Fruit fly (Drosophila melanogaster) whole organism, embryonic: ENCODE measurements around the gene Ddc.

Experiments used
- Aef1 ChIP-seq: fragments of 200-800 bp; sonication (Bioruptor generic); IDR thresholded peaks from 3 replicates; pipeline ENCODE4 v1.3.6; 2022; ENCODE audit warnings: missing biosample characterization, missing genetic modification characterization
- BEAF-32 ChIP-seq: fragments of 200-800 bp; sonication (Bioruptor generic); optimal IDR thresholded peaks from 3 replicates; lab custom pipeline; 2017; ENCODE audit warnings: missing biosample characterization, missing genetic modification characterization, mild to moderate bottlenecking, moderate library complexity, missing genetic modification reagents
- CG10543 ChIP-seq: fragments of 200-800 bp; sonication (Bioruptor generic); optimal IDR thresholded peaks from 3 replicates; lab custom pipeline; 2017; ENCODE audit warnings: missing biosample characterization, mild to moderate bottlenecking, missing genetic modification characterization, moderate library complexity
- CG10959 ChIP-seq: fragments of 200-800 bp; sonication (Bioruptor generic); IDR thresholded peaks from 2 replicates; pipeline ENCODE4 v1.3.6; 2022; ENCODE audit warnings: missing biosample characterization, missing genetic modification characterization
- CG11560 ChIP-seq: fragments of 200-800 bp; sonication (Bioruptor generic); IDR thresholded peaks from 3 replicates; pipeline ENCODE4 v1.3.6; 2022; ENCODE audit warnings: missing biosample characterization, missing genetic modification characterization
- CG12299 ChIP-seq: fragments of 200-800 bp; sonication (Bioruptor generic); optimal IDR thresholded peaks from 2 replicates; lab custom pipeline; 2018; ENCODE audit warnings: missing biosample characterization, mild to moderate bottlenecking, missing genetic modification characterization
- CG13424 ChIP-seq: fragments of 200-800 bp; sonication (Bioruptor generic); optimal IDR thresholded peaks from 2 replicates; lab custom pipeline; 2019; ENCODE audit warnings: missing biosample characterization, mild to moderate bottlenecking, missing genetic modification characterization, moderate library complexity
- CG14441 ChIP-seq: fragments of 200-800 bp; sonication (Bioruptor generic); IDR thresholded peaks from 2 replicates; pipeline ENCODE4 v1.3.6; 2022; ENCODE audit warnings: missing biosample characterization, missing genetic modification characterization
- CG1602 ChIP-seq: fragments of 200-800 bp; sonication (Bioruptor generic); optimal IDR thresholded peaks from 3 replicates; lab custom pipeline; 2016; ENCODE audit warnings: missing biosample characterization, missing genetic modification characterization
- CG1603 ChIP-seq: fragments of 200-800 bp; sonication (Bioruptor generic); optimal IDR thresholded peaks from 2 replicates; lab custom pipeline; 2019; ENCODE audit warnings: missing biosample characterization, mild to moderate bottlenecking, missing genetic modification characterization, moderate library complexity
- CG1792 ChIP-seq: fragments of 200-800 bp; sonication (Bioruptor generic); optimal IDR thresholded peaks from 2 replicates; lab custom pipeline; 2016; ENCODE audit warnings: missing biosample characterization, missing genetic modification characterization
- CG18262 ChIP-seq: fragments of 200-800 bp; optimal IDR thresholded peaks from 3 replicates; lab custom pipeline; 2019; ENCODE audit warnings: missing biosample characterization, mild to moderate bottlenecking, missing genetic modification characterization, moderate library complexity
- CG18619 ChIP-seq: fragments of 200-800 bp; sonication (Bioruptor generic); optimal IDR thresholded peaks from 3 replicates; lab custom pipeline; 2017; ENCODE audit warnings: missing biosample characterization, mild to moderate bottlenecking, missing genetic modification characterization
- CG2116 ChIP-seq: fragments of 200-800 bp; sonication (Bioruptor generic); optimal IDR thresholded peaks from 3 replicates; lab custom pipeline; 2018; ENCODE audit warnings: missing biosample characterization, mild to moderate bottlenecking, missing genetic modification characterization
- CG30020 ChIP-seq: fragments of 200-800 bp; optimal IDR thresholded peaks from 2 replicates; lab custom pipeline; 2019; ENCODE audit warnings: missing biosample characterization, mild to moderate bottlenecking, missing genetic modification characterization, moderate library complexity
- CG31365 ChIP-seq: fragments of 200-800 bp; sonication (Bioruptor generic); optimal IDR thresholded peaks from 2 replicates; lab custom pipeline; 2018; ENCODE audit warnings: missing biosample characterization, mild to moderate bottlenecking, missing genetic modification characterization
- CG3407 ChIP-seq: fragments of 200-800 bp; sonication (Bioruptor generic); optimal IDR thresholded peaks from 2 replicates; lab custom pipeline; 2018; ENCODE audit warnings: missing biosample characterization, mild to moderate bottlenecking, missing genetic modification characterization
- CG34224 ChIP-seq: fragments of 200-800 bp; sonication (Bioruptor generic); IDR thresholded peaks from 3 replicates; pipeline ENCODE4 v1.3.6; 2022; ENCODE audit warnings: missing biosample characterization, missing genetic modification characterization; ENCODE audit not compliant: partially characterized antibody
- CG5953 ChIP-seq: fragments of 200-800 bp; sonication (Bioruptor generic); IDR thresholded peaks from 2 replicates; pipeline ENCODE4 v1.3.6; 2022; ENCODE audit warnings: missing biosample characterization, missing genetic modification characterization
- CG6689 ChIP-seq: fragments of 200-800 bp; sonication (Bioruptor generic); IDR thresholded peaks from 2 replicates; pipeline ENCODE4 v1.3.6; 2022; ENCODE audit warnings: missing biosample characterization, missing genetic modification characterization
- Chrac-16 ChIP-seq: fragments of 200-800 bp; sonication (Bioruptor generic); optimal IDR thresholded peaks from 3 replicates; lab custom pipeline; 2016; ENCODE audit warnings: missing biosample characterization, missing genetic modification characterization
- Dll ChIP-seq: fragments of 200-800 bp; sonication (Bioruptor generic); IDR thresholded peaks from 4 replicates; pipeline ENCODE4 v1.3.6; 2022; ENCODE audit warnings: missing biosample characterization, missing genetic modification characterization; ENCODE audit not compliant: partially characterized antibody
- Dp ChIP-seq: fragments of 200-800 bp; sonication (Bioruptor generic); optimal IDR thresholded peaks from 2 replicates; lab custom pipeline; 2018; ENCODE audit warnings: missing biosample characterization, mild to moderate bottlenecking, missing genetic modification characterization, moderate library complexity
- Fer1 ChIP-seq: fragments of 200-800 bp; sonication (Bioruptor generic); optimal IDR thresholded peaks from 2 replicates; lab custom pipeline; 2017; ENCODE audit warnings: missing biosample characterization, mild to moderate bottlenecking, missing genetic modification characterization
- Fer3 ChIP-seq: fragments of 200-800 bp; sonication (Bioruptor generic); optimal IDR thresholded peaks from 2 replicates; lab custom pipeline; 2018; ENCODE audit warnings: missing biosample characterization, mild to moderate bottlenecking, missing genetic modification characterization, moderate library complexity
- Gsc ChIP-seq: fragments of 200-800 bp; sonication (Bioruptor generic); IDR thresholded peaks from 2 replicates; pipeline ENCODE4 v1.3.6; 2022; ENCODE audit warnings: missing biosample characterization, missing genetic modification characterization
- Hr3 ChIP-seq: fragments of 200-800 bp; sonication (Bioruptor generic); optimal IDR thresholded peaks from 3 replicates; lab custom pipeline; 2016; ENCODE audit warnings: missing biosample characterization, missing genetic modification characterization
- Mes4 ChIP-seq: fragments of 200-800 bp; sonication (Bioruptor generic); optimal IDR thresholded peaks from 2 replicates; lab custom pipeline; 2016; ENCODE audit warnings: missing biosample characterization, missing genetic modification characterization
- Oaz ChIP-seq: fragments of 200-800 bp; sonication (Bioruptor generic); IDR thresholded peaks from 2 replicates; pipeline ENCODE4 v1.3.6; 2022; ENCODE audit warnings: missing biosample characterization, missing genetic modification characterization
- Tbp ChIP-seq: fragments of >200 bp; optimal IDR thresholded peaks from 2 replicates; lab custom pipeline; 2018; ENCODE audit warnings: missing biosample characterization, missing genetic modification characterization
- Usf ChIP-seq: fragments of 200-800 bp; sonication (Bioruptor generic); optimal IDR thresholded peaks from 2 replicates; lab custom pipeline; 2017; ENCODE audit warnings: missing genotype, missing biosample characterization, missing genetic modification characterization
- Xrp1 ChIP-seq: fragments of 200-800 bp; sonication (Bioruptor generic); IDR thresholded peaks from 2 replicates; pipeline ENCODE4 v1.3.6; 2022; ENCODE audit warnings: missing biosample characterization, missing genetic modification characterization
- bab2 ChIP-seq: fragments of 200-800 bp; sonication (Bioruptor generic); optimal IDR thresholded peaks from 2 replicates; lab custom pipeline; 2016; ENCODE audit warnings: missing biosample characterization, missing genetic modification characterization
- btn ChIP-seq: fragments of 200-800 bp; sonication (Bioruptor generic); optimal IDR thresholded peaks from 2 replicates; lab custom pipeline; 2016; ENCODE audit warnings: missing biosample characterization, missing genetic modification characterization
- dmrt11E ChIP-seq: fragments of 200-800 bp; sonication (Bioruptor generic); optimal IDR thresholded peaks from 3 replicates; lab custom pipeline; 2018; ENCODE audit warnings: missing biosample characterization, mild to moderate bottlenecking, missing genetic modification characterization, moderate library complexity
- dysf ChIP-seq: fragments of 200-800 bp; sonication (Bioruptor generic); IDR thresholded peaks from 3 replicates; pipeline ENCODE4 v1.3.6; 2022; ENCODE audit warnings: missing biosample characterization, missing genetic modification characterization
- en ChIP-seq: fragments of 200-800 bp; sonication (Bioruptor generic); optimal IDR thresholded peaks from 2 replicates; lab custom pipeline; 2016; ENCODE audit warnings: missing biosample characterization, missing genetic modification characterization
- ftz-f1 ChIP-seq: fragments of 200-800 bp; sonication (Bioruptor generic); optimal IDR thresholded peaks from 2 replicates; lab custom pipeline; 2016; ENCODE audit warnings: missing biosample characterization, missing genetic modification characterization
- grn ChIP-seq: fragments of 200-800 bp; sonication (Bioruptor generic); optimal IDR thresholded peaks from 3 replicates; lab custom pipeline; 2017; ENCODE audit warnings: missing biosample characterization, missing genetic modification characterization
- jumu ChIP-seq: fragments of 200-800 bp; sonication (Bioruptor generic); optimal IDR thresholded peaks from 3 replicates; lab custom pipeline; 2016; ENCODE audit warnings: missing biosample characterization, missing genetic modification characterization
- nerfin-1 ChIP-seq: fragments of 200-800 bp; sonication (Bioruptor generic); optimal IDR thresholded peaks from 3 replicates; lab custom pipeline; 2019; ENCODE audit warnings: missing biosample characterization, mild to moderate bottlenecking, missing genetic modification characterization, moderate library complexity
- prd ChIP-seq, 3 experiments: fragments of >200 bp in 2 of 3; fragments of 200-800 bp in 1 of 3; sonication (Bioruptor generic) in 1 of 3; optimal IDR thresholded peaks in 2 of 3; IDR thresholded peaks in 1 of 3; 2 replicates in 2 of 3; 3 replicates in 1 of 3; pipeline versions ENCODE4 v1.3.6 to Lab custom; 2017 to 2022; ENCODE audit warnings: missing biosample characterization in 1 of 3, missing genetic modification characterization in 1 of 3
- repo ChIP-seq: fragments of 200-800 bp; sonication (Bioruptor generic); optimal IDR thresholded peaks from 2 replicates; lab custom pipeline; 2016; ENCODE audit warnings: missing biosample characterization, missing genetic modification characterization
- run ChIP-seq: fragments of 200-800 bp; sonication (Bioruptor generic); optimal IDR thresholded peaks from 3 replicates; lab custom pipeline; 2018; ENCODE audit warnings: missing biosample characterization, mild to moderate bottlenecking, missing genetic modification characterization
- shn ChIP-seq: fragments of 200-800 bp; sonication (Bioruptor generic); optimal IDR thresholded peaks from 3 replicates; lab custom pipeline; 2016; ENCODE audit warnings: missing biosample characterization, missing genetic modification characterization
- sisA ChIP-seq: fragments of 200-800 bp; sonication (Bioruptor generic); IDR thresholded peaks from 2 replicates; pipeline ENCODE4 v1.3.6; 2022; ENCODE audit warnings: missing biosample characterization, missing genetic modification characterization
- slou ChIP-seq: fragments of 200-800 bp; sonication (Bioruptor generic); optimal IDR thresholded peaks from 3 replicates; lab custom pipeline; 2016; ENCODE audit warnings: missing biosample characterization, missing genetic modification characterization
- sob ChIP-seq: fragments of 200-800 bp; sonication (Bioruptor generic); IDR thresholded peaks from 2 replicates; pipeline ENCODE4 v1.3.6; 2022; ENCODE audit warnings: missing biosample characterization, missing genetic modification characterization
- stwl ChIP-seq: fragments of 200-800 bp; sonication (Bioruptor generic); optimal IDR thresholded peaks from 3 replicates; lab custom pipeline; 2018; ENCODE audit warnings: missing biosample characterization, mild to moderate bottlenecking, missing genetic modification characterization, moderate library complexity
- tna ChIP-seq: fragments of 200-800 bp; sonication (Bioruptor generic); IDR thresholded peaks from 2 replicates; pipeline ENCODE4 v1.3.6; 2022; ENCODE audit warnings: missing biosample characterization, missing genetic modification characterization; ENCODE audit not compliant: partially characterized antibody
- vfl ChIP-seq: fragments of 200-800 bp; sonication (Bioruptor generic); optimal IDR thresholded peaks from 2 replicates; lab custom pipeline; 2016; ENCODE audit warnings: missing biosample characterization, missing genetic modification characterization

Ddc gene

dm6 chr2L:19126888-19127287, 6.8 kb upstream of the Ddc start (continued):
- no peak for TF ChIP-seq sisA (GFP tag; lab: Robert Waterston, UW)
- TF ChIP-seq stwl (tag; lab: Kevin White, UChicago), result peak; percentile 21
- TF ChIP-seq Fer1 (GFP tag; lab: Kevin White, UChicago), result peak; percentile 76
- peak; percentile 50; the same call in 1 of the 2 replicates for TF ChIP-seq Xrp1 (GFP tag; lab: Robert Waterston, UW)
- no peak for TF ChIP-seq ftz-f1 (GFP tag; lab: Kevin White, UChicago)
- TF ChIP-seq CG18619 (GFP tag; lab: Kevin White, UChicago), result peak; percentile 68
- no peak for TF ChIP-seq CG10959 (GFP tag; lab: Robert Waterston, UW)
- peak; percentile 59 for TF ChIP-seq sob (GFP tag; lab: Robert Waterston, UW)
- TF ChIP-seq en, result no peak
- no peak for TF ChIP-seq slou (GFP tag; lab: Kevin White, UChicago)
- peak; percentile 60 for TF ChIP-seq CG18262 (tag; lab: Kevin White, UChicago)
- no peak for TF ChIP-seq Mes4 (GFP tag; lab: Kevin White, UChicago)
- TF ChIP-seq Fer3, result peak; percentile 61
- peak; percentile 13 for TF ChIP-seq shn
- TF ChIP-seq Hr3 (GFP tag; lab: Kevin White, UChicago), result peak; percentile 70
- peak; percentile 43; the same call in 1 of the 2 replicates for TF ChIP-seq CG14441 (GFP tag; lab: Robert Waterston, UW)
- TF ChIP-seq dysf (GFP tag; lab: Robert Waterston, UW), result peak; percentile 74; the same call in 2 of the 3 replicates
- no peak for TF ChIP-seq jumu (GFP tag; lab: Kevin White, UChicago)
- TF ChIP-seq vfl (GFP tag; lab: Kevin White, UChicago), result no peak
- TF ChIP-seq bab2 (GFP tag; lab: Kevin White, UChicago), result no peak
- peak; percentile 70 for TF ChIP-seq dmrt11E (tag; lab: Kevin White, UChicago)
- peak; percentile 35 for TF ChIP-seq CG3407 (GFP tag; lab: Kevin White, UChicago)
- peak; percentile 87 for TF ChIP-seq CG13424
- peak; percentile 35 for TF ChIP-seq Usf
- TF ChIP-seq CG12299 (tag; lab: Kevin White, UChicago), result peak; percentile 67
- TF ChIP-seq Tbp (GFP tag; lab: Kevin White, UChicago), result peak; percentile 85
- TF ChIP-seq CG6689 (GFP tag; lab: Robert Waterston, UW), result peak; percentile 29; the same call in 1 of the 2 replicates
- no peak for TF ChIP-seq Gsc (GFP tag; lab: Robert Waterston, UW)
- no peak for TF ChIP-seq CG31365 (tag; lab: Kevin White, UChicago)
- peak; percentile 23 for TF ChIP-seq BEAF-32 (GFP tag; lab: Kevin White, UChicago)
- TF ChIP-seq CG11560, result no peak
- no peak for TF ChIP-seq Aef1 (GFP tag; lab: Robert Waterston, UW)
- peak; percentile 63 for TF ChIP-seq CG2116 (GFP tag; lab: Kevin White, UChicago)
- TF ChIP-seq grn (GFP tag; lab: Kevin White, UChicago), result no peak
- peak; percentile 57 for TF ChIP-seq CG1602 (GFP tag; lab: Kevin White, UChicago)
- TF ChIP-seq nerfin-1 (tag; lab: Kevin White, UChicago), result peak; percentile 67
- no peak for TF ChIP-seq CG1603 (tag; lab: Kevin White, UChicago)
- TF ChIP-seq CG34224 (GFP tag; lab: Robert Waterston, UW), result 0 out of 3 replicates have a peak, but pooled peaks have one; percentile 21
- peak; percentile 84 for TF ChIP-seq CG10543 (GFP tag; lab: Kevin White, UChicago)
- TF ChIP-seq CG30020 (tag; lab: Kevin White, UChicago), result peak; percentile 57
- TF ChIP-seq Chrac-16, result peak; percentile 17
- peak; percentile 53; the same call in 2 of the 4 replicates for TF ChIP-seq Dll
- TF ChIP-seq Oaz (GFP tag; lab: Robert Waterston, UW), result no peak; the same call in 1 of the 2 replicates
- no peak for TF ChIP-seq CG5953
- TF ChIP-seq run, result peak; percentile 9
- TF ChIP-seq repo, result no peak
- no peak for TF ChIP-seq btn
- TF ChIP-seq tna (GFP tag; lab: Robert Waterston, UW), result no peak
- TF ChIP-seq prd (optimal IDR thresholded peaks at IDR 0.05; lab: Kevin White, UChicago), result no peak
- TF ChIP-seq prd (GFP tag; IDR thresholded peaks at IDR 0.05; lab: Robert Waterston, UW), result peak; percentile 58; the same call in 2 of the 3 replicates
- TF ChIP-seq Dp (GFP tag; lab: Kevin White, UChicago), result peak; percentile 66
- no peak for TF ChIP-seq CG1792 (GFP tag; lab: Kevin White, UChicago)
